Fruit fly (Drosophila melanogaster) whole organism, prepupa: ENCODE data around the gene Nmd3.

Source experiments
- Blimp-1 ChIP-seq: fragments of 200-800 bp; sonication (Bioruptor generic); optimal IDR thresholded peaks from 3 replicates; lab custom pipeline; 2017; ENCODE audit warnings: missing biosample characterization, missing genetic modification characterization, mild to moderate bottlenecking, moderate library complexity, missing genetic modification reagents
- CG10669 ChIP-seq: fragments of 200-800 bp; sonication (Bioruptor generic); optimal IDR thresholded peaks from 3 replicates; lab custom pipeline; 2018; ENCODE audit warnings: missing biosample characterization, mild to moderate bottlenecking, missing genetic modification characterization, moderate library complexity
- CG11294 ChIP-seq: fragments of 200-800 bp; sonication (Bioruptor generic); IDR thresholded peaks from 2 replicates; pipeline ENCODE4 v1.3.6; 2022; ENCODE audit warnings: missing biosample characterization, missing genetic modification characterization
- CG11762 ChIP-seq: fragments of 200-800 bp; sonication (Bioruptor generic); optimal IDR thresholded peaks from 3 replicates; lab custom pipeline; 2016; ENCODE audit warnings: missing biosample characterization, missing genetic modification characterization; ENCODE audit not compliant: insufficient read depth
- CG11902 ChIP-seq: fragments of 200-800 bp; sonication (Bioruptor generic); optimal IDR thresholded peaks from 3 replicates; lab custom pipeline; 2016; ENCODE audit warnings: missing biosample characterization, missing genetic modification characterization
- CG15336 ChIP-seq: fragments of 200-800 bp; sonication (Bioruptor generic); IDR thresholded peaks from 2 replicates; pipeline ENCODE4 v1.3.6; 2022; ENCODE audit warnings: missing biosample characterization, missing genetic modification characterization
- CG3032 ChIP-seq: fragments of 200-800 bp; optimal IDR thresholded peaks from 2 replicates; lab custom pipeline; 2019; ENCODE audit warnings: missing biosample characterization, mild to moderate bottlenecking, missing genetic modification characterization, moderate library complexity
- CG31627 ChIP-seq: fragments of 200-800 bp; sonication (Bioruptor generic); optimal IDR thresholded peaks from 3 replicates; lab custom pipeline; 2016; ENCODE audit warnings: missing biosample characterization, missing genetic modification characterization
- CG32006 ChIP-seq: fragments of 200-800 bp; sonication (Bioruptor generic); optimal IDR thresholded peaks from 3 replicates; lab custom pipeline; 2017; ENCODE audit warnings: missing biosample characterization, mild to moderate bottlenecking, missing genetic modification characterization
- CG34406 ChIP-seq: fragments of 200-800 bp; sonication (Bioruptor generic); optimal IDR thresholded peaks from 3 replicates; lab custom pipeline; 2016; ENCODE audit warnings: missing biosample characterization, missing genetic modification characterization
- CG3919 ChIP-seq: fragments of 200-800 bp; sonication (Bioruptor generic); optimal IDR thresholded peaks from 3 replicates; lab custom pipeline; 2016; ENCODE audit warnings: missing biosample characterization, missing genetic modification characterization
- CG6163 ChIP-seq: fragments of 200-800 bp; sonication (Bioruptor generic); IDR thresholded peaks from 3 replicates; pipeline ENCODE4 v1.3.6; 2022; ENCODE audit warnings: missing biosample characterization, missing genetic modification characterization
- CG6276 ChIP-seq: fragments of 200-800 bp; sonication (Bioruptor generic); optimal IDR thresholded peaks from 2 replicates; lab custom pipeline; 2017; ENCODE audit warnings: missing biosample characterization, mild to moderate bottlenecking, missing genetic modification characterization
- CG6854 ChIP-seq: fragments of 200-800 bp; sonication (Bioruptor generic); optimal IDR thresholded peaks from 2 replicates; lab custom pipeline; 2017; ENCODE audit warnings: missing biosample characterization, mild to moderate bottlenecking, missing genetic modification characterization
- CG7368 ChIP-seq: fragments of 200-800 bp; sonication (Bioruptor generic); optimal IDR thresholded peaks from 3 replicates; lab custom pipeline; 2016; ENCODE audit warnings: missing biosample characterization, missing genetic modification characterization
- CG8119 ChIP-seq: fragments of 200-800 bp; sonication (Bioruptor generic); IDR thresholded peaks from 3 replicates; pipeline ENCODE4 v1.3.6; 2022; ENCODE audit warnings: missing biosample characterization, missing genetic modification characterization
- CG8632 ChIP-seq: fragments of 200-800 bp; sonication (Bioruptor generic); optimal IDR thresholded peaks from 3 replicates; lab custom pipeline; 2016; ENCODE audit warnings: missing biosample characterization, missing genetic modification characterization
- Eip75B ChIP-seq: fragments of 200-800 bp; sonication (Bioruptor generic); optimal IDR thresholded peaks from 3 replicates; lab custom pipeline; 2016; ENCODE audit warnings: missing biosample characterization, missing genetic modification characterization
- Eip78C ChIP-seq: fragments of 200-800 bp; sonication (Bioruptor generic); peaks from one replicate; lab custom pipeline; 2016; ENCODE audit warnings: missing biosample characterization, missing genetic modification characterization
- Eip93F ChIP-seq: fragments of 200-800 bp; sonication (Bioruptor generic); optimal IDR thresholded peaks from 2 replicates; lab custom pipeline; 2016; ENCODE audit warnings: missing biosample characterization, mild to moderate bottlenecking, missing genetic modification characterization
- Ets21C ChIP-seq: fragments of 200-800 bp; sonication (Bioruptor generic); optimal IDR thresholded peaks from 3 replicates; lab custom pipeline; 2016; ENCODE audit warnings: missing biosample characterization, missing genetic modification characterization
- Ets96B ChIP-seq: fragments of 200-800 bp; optimal IDR thresholded peaks from 2 replicates; lab custom pipeline; 2019; ENCODE audit warnings: missing biosample characterization, mild to moderate bottlenecking, missing genetic modification characterization, moderate library complexity
- Gug ChIP-seq: fragments of 200-800 bp; sonication (Bioruptor generic); IDR thresholded peaks from 2 replicates; pipeline ENCODE4 v1.3.6; 2022; ENCODE audit warnings: missing biosample characterization, missing genetic modification characterization
- Hr38 ChIP-seq: sonication (Bioruptor generic); optimal IDR thresholded peaks from 2 replicates; lab custom pipeline; 2016; ENCODE audit warnings: missing biosample characterization, missing genetic modification characterization
- Hr39 ChIP-seq: fragments of 200-800 bp; sonication (Bioruptor generic); optimal IDR thresholded peaks from 2 replicates; lab custom pipeline; 2016; ENCODE audit warnings: missing biosample characterization, missing genetic modification characterization
- Lpt ChIP-seq: fragments of 200-800 bp; sonication (Bioruptor generic); optimal IDR thresholded peaks from 3 replicates; lab custom pipeline; 2016; ENCODE audit warnings: missing biosample characterization, missing genetic modification characterization
- Met ChIP-seq: fragments of 200-800 bp; sonication (Bioruptor generic); optimal IDR thresholded peaks from 3 replicates; lab custom pipeline; 2016; ENCODE audit warnings: missing biosample characterization, missing genetic modification characterization
- OdsH ChIP-seq: fragments of 200-800 bp; sonication (Bioruptor generic); optimal IDR thresholded peaks from 3 replicates; lab custom pipeline; 2016; ENCODE audit warnings: missing biosample characterization, missing genetic modification characterization
- Smox ChIP-seq: fragments of 200-800 bp; sonication (Bioruptor generic); optimal IDR thresholded peaks from 3 replicates; lab custom pipeline; 2016; ENCODE audit warnings: missing biosample characterization, missing genetic modification characterization
- Sox102F ChIP-seq: fragments of 200-800 bp; sonication (Bioruptor generic); optimal IDR thresholded peaks from 2 replicates; lab custom pipeline; 2016; ENCODE audit warnings: missing biosample characterization, mild to moderate bottlenecking, missing genetic modification characterization
- Sox15 ChIP-seq: fragments of 200-800 bp; sonication (Bioruptor generic); optimal IDR thresholded peaks from 3 replicates; lab custom pipeline; 2016; ENCODE audit warnings: missing biosample characterization, missing genetic modification characterization
- achi ChIP-seq: fragments of 200-800 bp; sonication (Bioruptor generic); optimal IDR thresholded peaks from 3 replicates; lab custom pipeline; 2016; ENCODE audit warnings: missing biosample characterization, missing genetic modification characterization
- acj6 ChIP-seq: fragments of 200-800 bp; sonication (Bioruptor generic); optimal IDR thresholded peaks from 3 replicates; lab custom pipeline; 2016; ENCODE audit warnings: missing biosample characterization, missing genetic modification characterization
- cyc ChIP-seq: fragments of 200-800 bp; sonication (Bioruptor generic); optimal IDR thresholded peaks from 3 replicates; lab custom pipeline; 2016; ENCODE audit warnings: missing biosample characterization, missing genetic modification characterization
- dac ChIP-seq: fragments of 200-800 bp; sonication (Bioruptor generic); optimal IDR thresholded peaks from 2 replicates; lab custom pipeline; 2017; ENCODE audit warnings: missing biosample characterization, mild to moderate bottlenecking, missing genetic modification characterization
- eg ChIP-seq: fragments of 200-800 bp; sonication (Bioruptor generic); IDR thresholded peaks from 3 replicates; pipeline ENCODE4 v1.3.6; 2022; ENCODE audit warnings: missing biosample characterization, missing genetic modification characterization
- esn ChIP-seq: fragments of 200-800 bp; sonication (Bioruptor generic); optimal IDR thresholded peaks from 2 replicates; lab custom pipeline; 2016; ENCODE audit warnings: missing biosample characterization, mild to moderate bottlenecking, missing genetic modification characterization, moderate library complexity
- fd59A ChIP-seq: fragments of 200-800 bp; sonication (Bioruptor generic); optimal IDR thresholded peaks from 2 replicates; lab custom pipeline; 2017; ENCODE audit warnings: missing biosample characterization, mild to moderate bottlenecking, missing genetic modification characterization, missing genetic modification reagents
- fd85E ChIP-seq: fragments of 200-800 bp; sonication (Bioruptor generic); optimal IDR thresholded peaks from 3 replicates; lab custom pipeline; 2016; ENCODE audit warnings: missing biosample characterization, missing genetic modification characterization
- fkh ChIP-seq: fragments of 200-800 bp; sonication (Bioruptor generic); optimal IDR thresholded peaks from 3 replicates; lab custom pipeline; 2017; ENCODE audit warnings: missing biosample characterization, mild to moderate bottlenecking, missing genetic modification characterization, moderate library complexity
- lz ChIP-seq: fragments of 200-800 bp; sonication (Bioruptor generic); optimal IDR thresholded peaks from 3 replicates; lab custom pipeline; 2016; ENCODE audit warnings: missing biosample characterization, missing genetic modification characterization
- net ChIP-seq: fragments of 200-800 bp; sonication (Bioruptor generic); optimal IDR thresholded peaks from 3 replicates; lab custom pipeline; 2016; ENCODE audit warnings: missing biosample characterization, missing genetic modification characterization
- pdm3 ChIP-seq: fragments of 200-800 bp; sonication (Bioruptor generic); optimal IDR thresholded peaks from 3 replicates; lab custom pipeline; 2016; ENCODE audit warnings: missing biosample characterization, missing genetic modification characterization
- spab ChIP-seq: fragments of 200-800 bp; sonication (Bioruptor generic); optimal IDR thresholded peaks from 2 replicates; lab custom pipeline; 2017; ENCODE audit warnings: missing biosample characterization, mild to moderate bottlenecking, missing genetic modification characterization, missing genetic modification reagents
- svp ChIP-seq: fragments of 200-800 bp; sonication (Bioruptor generic); peaks from one replicate; lab custom pipeline; 2016; ENCODE audit warnings: missing biosample characterization, missing genetic modification characterization
- vri ChIP-seq: fragments of 200-800 bp; sonication (Bioruptor generic); optimal IDR thresholded peaks from 3 replicates; lab custom pipeline; 2016; ENCODE audit warnings: missing biosample characterization, mild to moderate bottlenecking, missing genetic modification characterization

Nmd3 gene

dm6 chrX:2134965-2135758 is 49.3 kb downstream of the Nmd3 start (continued):
- TF ChIP-seq svp (GFP tag; lab: Kevin White, UChicago) = peak; percentile 95
- TF ChIP-seq CG6276 (GFP tag; lab: Kevin White, UChicago) = peak; percentile 83
- TF ChIP-seq Blimp-1 (GFP tag; lab: Kevin White, UChicago) = peak; percentile 87
- TF ChIP-seq esn (GFP tag; lab: Kevin White, UChicago) = peak; percentile 94
- TF ChIP-seq acj6 (GFP tag; lab: Kevin White, UChicago) = peak; percentile 87
- TF ChIP-seq Sox15 (GFP tag; lab: Kevin White, UChicago) = peak; percentile 81
- TF ChIP-seq Ets96B (tag; lab: Kevin White, UChicago) = peak; percentile 87
- peak; percentile 69; the same call in 2 of the 3 replicates for TF ChIP-seq eg (GFP tag; lab: Robert Waterston, UW)
- peak; percentile 89 for TF ChIP-seq pdm3 (GFP tag; lab: Kevin White, UChicago)
- peak; percentile 87 for TF ChIP-seq Sox102F (GFP tag; lab: Kevin White, UChicago)
- TF ChIP-seq Eip75B (GFP tag; lab: Kevin White, UChicago) = peak; percentile 84
- peak; percentile 87 for TF ChIP-seq achi
- peak; percentile 92 for TF ChIP-seq cyc (GFP tag; lab: Kevin White, UChicago)
- peak; percentile 95 for TF ChIP-seq Met (GFP tag; lab: Kevin White, UChicago)
- TF ChIP-seq OdsH = peak; percentile 90
- peak; percentile 85 for TF ChIP-seq net (GFP tag; lab: Kevin White, UChicago)
- peak; percentile 86 for TF ChIP-seq CG6854 (GFP tag; lab: Kevin White, UChicago)
- TF ChIP-seq CG3919 = peak; percentile 81
- TF ChIP-seq Lpt = peak; percentile 71
- TF ChIP-seq fkh (GFP tag; lab: Kevin White, UChicago) = peak; percentile 43
- peak; percentile 84 for TF ChIP-seq CG6163
- peak; percentile 91 for TF ChIP-seq CG10669 (GFP tag; lab: Kevin White, UChicago)

- TF ChIP-seq eg (GFP tag; lab: Robert Waterston, UW) = peak; percentile 72
- TF ChIP-seq fd59A (GFP tag; lab: Kevin White, UChicago) = peak; percentile 76
- TF ChIP-seq dac (GFP tag; lab: Kevin White, UChicago) = peak; percentile 33
- peak; percentile 51 for TF ChIP-seq Gug (GFP tag; lab: Robert Waterston, UW)
- peak; percentile 92 for TF ChIP-seq Smox
- TF ChIP-seq CG34406 (GFP tag; lab: Kevin White, UChicago) = peak; percentile 82
- peak; percentile 77 for TF ChIP-seq CG8632 (GFP tag; lab: Kevin White, UChicago)
- peak; percentile 82 for TF ChIP-seq CG10669 (GFP tag; lab: Kevin White, UChicago)
- TF ChIP-seq achi = peak; percentile 82
- TF ChIP-seq Sox15 (GFP tag; lab: Kevin White, UChicago) = peak; percentile 70
- TF ChIP-seq vri (GFP tag; lab: Kevin White, UChicago) = peak; percentile 88
- peak; percentile 92 for TF ChIP-seq CG31627 (GFP tag; lab: Kevin White, UChicago)
- TF ChIP-seq Eip93F (GFP tag; lab: Kevin White, UChicago) = peak; percentile 72
- peak; percentile 79 for TF ChIP-seq spab (GFP tag; lab: Kevin White, UChicago)
- no peak for TF ChIP-seq CG11294 (GFP tag; lab: Robert Waterston, UW)
- peak; percentile 92 for TF ChIP-seq cyc (GFP tag; lab: Kevin White, UChicago)
- TF ChIP-seq CG3032 = peak; percentile 78
- TF ChIP-seq Hr38 (GFP tag; lab: Kevin White, UChicago) = no peak
- TF ChIP-seq CG32006 = peak; percentile 80
- TF ChIP-seq Hr39 (GFP tag; lab: Kevin White, UChicago) = peak; percentile 92
- TF ChIP-seq esn (GFP tag; lab: Kevin White, UChicago) = peak; percentile 93
- peak; percentile 83 for TF ChIP-seq CG15336 (GFP tag; lab: Robert Waterston, UW)
- TF ChIP-seq fd85E = peak; percentile 56
- peak; percentile 96 for TF ChIP-seq Eip78C
- peak; percentile 83 for TF ChIP-seq CG3919
- TF ChIP-seq CG11762 (GFP tag; lab: Kevin White, UChicago) = peak; percentile 68
- peak; percentile 84 for TF ChIP-seq CG11902 (GFP tag; lab: Kevin White, UChicago)
- TF ChIP-seq OdsH = peak; percentile 86
- TF ChIP-seq Sox102F (GFP tag; lab: Kevin White, UChicago) = peak; percentile 92
- peak; percentile 74 for TF ChIP-seq CG7368
- peak; percentile 80 for TF ChIP-seq CG8119
- TF ChIP-seq Met (GFP tag; lab: Kevin White, UChicago) = peak; percentile 94
- TF ChIP-seq Ets21C (GFP tag; lab: Kevin White, UChicago) = peak; percentile 90
- TF ChIP-seq lz (GFP tag; lab: Kevin White, UChicago) = peak; percentile 91
- TF ChIP-seq Eip75B (GFP tag; lab: Kevin White, UChicago) = peak; percentile 82
- peak; percentile 77 for TF ChIP-seq net (GFP tag; lab: Kevin White, UChicago)
Observed at dm6 chrX:2134226-2134880, 50.1 kb downstream of the Nmd3 start.
